Worm (Caenorhabditis elegans): Measurements from ENCODE around the gene C27A2.7.

The C27A2.7 gene

ce11 chrII:5057315-5057714 lies 13.8 kb downstream of the C27A2.7 start (continued):
- peak; percentile 83 for TF ChIP-seq rcor-1 (GFP tag; IDR thresholded peaks at IDR 0.05)
- peak; percentile 86 for TF ChIP-seq ceh-100 (GFP tag; IDR thresholded peaks at IDR 0.05)
- TF ChIP-seq F39B2.1 (GFP tag; IDR thresholded peaks at IDR 0.05): no peak
- no peak for TF ChIP-seq sdz-38 (tag; optimal IDR thresholded peaks at IDR 0.05)
- peak; percentile 40 for TF ChIP-seq madf-10 (tag; optimal IDR thresholded peaks at IDR 0.05)
- TF ChIP-seq Y95B8A.8 (GFP tag; IDR thresholded peaks at IDR 0.05): no peak
- peak; percentile 74 for TF ChIP-seq D2030.7 (GFP tag; IDR thresholded peaks at IDR 0.05)
- no peak for TF ChIP-seq cebp-1 (GFP tag; IDR thresholded peaks at IDR 0.05)
- peak; percentile 53 for TF ChIP-seq cebp-1 (tag; optimal IDR thresholded peaks at IDR 0.05)
- TF ChIP-seq F55B11.4 (tag; optimal IDR thresholded peaks at IDR 0.05; ENCODE audit: borderline replicate concordance, insufficient read depth): no peak
- TF ChIP-seq aptf-2 (GFP tag; conservative IDR thresholded peaks at IDR 0.05): no peak
- TF ChIP-seq rpc-1 (optimal IDR thresholded peaks at IDR 0.05): peak; percentile 58
- TF ChIP-seq rpc-1 (tag; optimal IDR thresholded peaks at IDR 0.05): peak; percentile 66
- TF ChIP-seq unc-130 (GFP tag; optimal IDR thresholded peaks at IDR 0.05): no peak
- TF ChIP-seq B0035.1 (tag; optimal IDR thresholded peaks at IDR 0.05): peak; percentile 41
- TF ChIP-seq dpff-1 (tag; optimal IDR thresholded peaks at IDR 0.05): no peak
- TF ChIP-seq egl-44 (GFP tag; IDR thresholded peaks at IDR 0.05): 0 out of 2 replicates have a peak, but pooled peaks have one; percentile 16
- TF ChIP-seq Y53G8AR.9 (GFP tag; conservative IDR thresholded peaks at IDR 0.05): peak; percentile 88
- TF ChIP-seq snpc-1.1 (tag; optimal IDR thresholded peaks at IDR 0.05; ENCODE audit: insufficient read depth): peak; percentile 97
- no peak for TF ChIP-seq lin-40 (tag; optimal IDR thresholded peaks at IDR 0.05)
- no peak for TF ChIP-seq sea-2 (GFP tag; IDR thresholded peaks at IDR 0.05)
- TF ChIP-seq mes-4 (tag; optimal IDR thresholded peaks at IDR 0.05): peak; percentile 15
- peak in 1 of 3 experiments; percentile 32 for TF ChIP-seq lin-35 (GFP tag; optimal IDR thresholded peaks at IDR 0.05)
- 0 out of 2 replicates have a peak, but pooled peaks have one; percentile 48 for TF ChIP-seq attf-3 (GFP tag; conservative IDR thresholded peaks at IDR 0.05)
- TF ChIP-seq chd-7 (tag; optimal IDR thresholded peaks at IDR 0.05): peak; percentile 31
- TF ChIP-seq mel-28 (tag; optimal IDR thresholded peaks at IDR 0.05; ENCODE audit: borderline replicate concordance): no peak
- no peak for TF ChIP-seq sptf-2 (GFP tag; optimal IDR thresholded peaks at IDR 0.05)
- TF ChIP-seq mxl-1 (tag; optimal IDR thresholded peaks at IDR 0.05): peak; percentile 7
- peak; percentile 34 to 66 for TF ChIP-seq rec-8 (tag; optimal IDR thresholded peaks at IDR 0.05)
- TF ChIP-seq T26A5.8 (tag; optimal IDR thresholded peaks at IDR 0.05): no peak
- TF ChIP-seq hmg-20 (GFP tag; IDR thresholded peaks at IDR 0.05): peak; percentile 53; the same call in 1 of the 2 replicates
- TF ChIP-seq egl-18 (GFP tag; IDR thresholded peaks at IDR 0.05): no peak
- TF ChIP-seq nfya-2 (GFP tag; IDR thresholded peaks at IDR 0.05): no peak
- TF ChIP-seq somi-1 (GFP tag; optimal IDR thresholded peaks at IDR 0.05): no peak
- TF ChIP-seq F22D6.2 (tag; optimal IDR thresholded peaks at IDR 0.05): no peak
- TF ChIP-seq atf-7 (tag; optimal IDR thresholded peaks at IDR 0.05): peak; percentile 8
- no peak for TF ChIP-seq Y67H2A.10 (GFP tag; conservative IDR thresholded peaks at IDR 0.05)
- peak; percentile 99 for TF ChIP-seq tbp1 (GFP tag; optimal IDR thresholded peaks at IDR 0.05)
- peak; percentile 62; the same call in 1 of the 2 replicates for TF ChIP-seq attf-6 (GFP tag; IDR thresholded peaks at IDR 0.05)
- TF ChIP-seq hrde-1 (tag; optimal IDR thresholded peaks at IDR 0.05; ENCODE audit: borderline replicate concordance): peak; percentile 20
- TF ChIP-seq zfh-2 (GFP tag; conservative IDR thresholded peaks at IDR 0.05): no peak
- TF ChIP-seq snpc-1.3 (tag; optimal IDR thresholded peaks at IDR 0.05; ENCODE audit: insufficient read depth): peak; percentile 18
- TF ChIP-seq mcd-1 (GFP tag; IDR thresholded peaks at IDR 0.05): peak; percentile 89
- TF ChIP-seq T07F8.4 (tag; optimal IDR thresholded peaks at IDR 0.05): peak; percentile 17
- 0 out of 2 replicates have a peak, but pooled peaks have one; percentile 63 for TF ChIP-seq bed-1 (GFP tag; IDR thresholded peaks at IDR 0.05)
- peak; percentile 91 for TF ChIP-seq him-1 (tag; optimal IDR thresholded peaks at IDR 0.05)
- no peak for TF ChIP-seq ama-1 (optimal IDR thresholded peaks at IDR 0.05)
- TF ChIP-seq ama-1 (GFP tag; optimal IDR thresholded peaks at IDR 0.05): peak in 1 of 2 experiments; percentile 68
- TF ChIP-seq ztf-28 (GFP tag; IDR thresholded peaks at IDR 0.05): peak; percentile 48; the same call in 1 of the 2 replicates

Measured in whole organism, young adult.